Fruit fly (Drosophila melanogaster) whole organism, embryonic: Measurements from ENCODE around the gene CG31612.
A peak's percentile ranks its signal among the peaks of the same experiment; 100 is the strongest.

Experiments
- Abd-B ChIP-seq: fragments of 200-800 bp; sonication (Bioruptor generic); optimal IDR thresholded peaks from 2 replicates; lab custom pipeline; 2018; ENCODE audit warnings: missing biosample characterization, mild to moderate bottlenecking, missing genetic modification characterization, moderate library complexity
- CG11696 ChIP-seq: fragments of 200-800 bp; sonication (Bioruptor generic); IDR thresholded peaks from 2 replicates; pipeline ENCODE4 v1.3.6; 2022; ENCODE audit warnings: missing biosample characterization, missing genetic modification characterization
- CG12769 ChIP-seq: fragments of 200-800 bp; sonication (Bioruptor generic); optimal IDR thresholded peaks from 2 replicates; lab custom pipeline; 2019; ENCODE audit warnings: missing biosample characterization, mild to moderate bottlenecking, missing genetic modification characterization, moderate library complexity
- CG13894 ChIP-seq: fragments of 200-800 bp; sonication (Bioruptor generic); optimal IDR thresholded peaks from 3 replicates; lab custom pipeline; 2018; ENCODE audit warnings: missing biosample characterization, mild to moderate bottlenecking, missing genetic modification characterization, moderate library complexity
- CG17359 ChIP-seq: fragments of 200-800 bp; sonication (Bioruptor generic); optimal IDR thresholded peaks from 3 replicates; lab custom pipeline; 2018; ENCODE audit warnings: missing biosample characterization, mild to moderate bottlenecking, missing genetic modification characterization, moderate library complexity
- CG2199 ChIP-seq: fragments of 200-800 bp; sonication (Bioruptor generic); IDR thresholded peaks from 3 replicates; pipeline ENCODE4 v1.3.6; 2022; ENCODE audit warnings: missing biosample characterization, missing genetic modification characterization
- CG31224 ChIP-seq: fragments of 200-800 bp; sonication (Bioruptor generic); IDR thresholded peaks from 2 replicates; pipeline ENCODE4 v1.3.6; 2022; ENCODE audit warnings: missing biosample characterization, missing genetic modification characterization
- CG8290 ChIP-seq, 3 experiments: fragments of 200-800 bp; sonication (Bioruptor generic); optimal IDR thresholded peaks; 2 replicates each; lab custom pipeline; 2016 to 2019; ENCODE audit warnings: missing biosample characterization in 3 of 3, missing genetic modification characterization in 3 of 3, mild to moderate bottlenecking in 2 of 3, moderate library complexity in 1 of 3
- Dref ChIP-seq: fragments of 200-800 bp; sonication (Bioruptor generic); IDR thresholded peaks from 2 replicates; pipeline ENCODE4 v1.3.6; 2022; ENCODE audit warnings: missing biosample characterization, missing genetic modification characterization
- Eip74EF ChIP-seq, 2 experiments: fragments of 200-800 bp in 1 of 2; fragments of >200 bp in 1 of 2; sonication (Bioruptor generic) in 1 of 2; optimal IDR thresholded peaks; 2 replicates each; lab custom pipeline; 2017 to 2019; ENCODE audit warnings: missing biosample characterization in 2 of 2, missing genetic modification characterization in 2 of 2, mild to moderate bottlenecking in 1 of 2, moderate library complexity in 1 of 2
- Gug ChIP-seq: fragments of 200-800 bp; sonication (Bioruptor generic); IDR thresholded peaks from 4 replicates; pipeline ENCODE4 v1.3.6; 2022; ENCODE audit warnings: missing biosample characterization, missing genetic modification characterization
- Med ChIP-seq: fragments of 200-800 bp; sonication (Bioruptor generic); peaks from one replicate; lab custom pipeline; 2016; ENCODE audit warnings: missing biosample characterization, missing genetic modification characterization, mild to moderate bottlenecking, inconsistent platforms, moderate library complexity
- Myb ChIP-seq: fragments of 200-800 bp; sonication (Bioruptor generic); optimal IDR thresholded peaks from 2 replicates; lab custom pipeline; 2016; ENCODE audit warnings: missing biosample characterization, missing genetic modification characterization
- Nf-YB ChIP-seq: fragments of 200-800 bp; sonication (Bioruptor generic); optimal IDR thresholded peaks from 3 replicates; lab custom pipeline; 2019; ENCODE audit warnings: missing biosample characterization, mild to moderate bottlenecking, missing genetic modification characterization, moderate library complexity
- Sry-δ ChIP-seq: fragments of 200-800 bp; sonication (Bioruptor generic); optimal IDR thresholded peaks from 2 replicates; lab custom pipeline; 2016; ENCODE audit warnings: missing biosample characterization, missing genetic modification characterization
- Stat92E ChIP-seq, 3 experiments: fragments of >200 bp in 2 of 3; fragments of 200-800 bp in 1 of 3; sonication (Bioruptor generic) in 1 of 3; optimal IDR thresholded peaks; 2 replicates each; lab custom pipeline; 2017 to 2019; ENCODE audit warnings: missing biosample characterization in 3 of 3, missing genetic modification characterization in 3 of 3, mild to moderate bottlenecking in 1 of 3, moderate library complexity in 1 of 3
- Trl ChIP-seq, 3 experiments: fragments of >200 bp in 2 of 3; fragments of 200-800 bp in 1 of 3; sonication (Bioruptor generic) in 1 of 3; optimal IDR thresholded peaks; 2 replicates in 1 of 3; 3 replicates in 2 of 3; lab custom pipeline; 2016 to 2017; ENCODE audit warnings: missing biosample characterization in 1 of 3, missing genetic modification characterization in 1 of 3
- abd-A ChIP-seq: fragments of 200-800 bp; sonication (Bioruptor generic); optimal IDR thresholded peaks from 3 replicates; lab custom pipeline; 2019; ENCODE audit warnings: missing biosample characterization, mild to moderate bottlenecking, missing genetic modification characterization, moderate library complexity
- bowl ChIP-seq: fragments of 200-800 bp; sonication (Bioruptor generic); IDR thresholded peaks from 2 replicates; pipeline ENCODE4 v1.3.6; 2022; ENCODE audit warnings: missing biosample characterization, missing genetic modification characterization
- cad ChIP-seq: fragments of >200 bp; optimal IDR thresholded peaks from 2 replicates; lab custom pipeline; 2017; ENCODE audit warnings: missing biosample characterization, missing genetic modification characterization
- chinmo ChIP-seq: fragments of 200-800 bp; sonication (Bioruptor generic); IDR thresholded peaks from 4 replicates; pipeline ENCODE4 v1.3.6; 2022; ENCODE audit warnings: missing biosample characterization, missing genetic modification characterization; ENCODE audit not compliant: partially characterized antibody
- grn ChIP-seq: fragments of 200-800 bp; sonication (Bioruptor generic); optimal IDR thresholded peaks from 3 replicates; lab custom pipeline; 2017; ENCODE audit warnings: missing biosample characterization, missing genetic modification characterization
- insv ChIP-seq, 2 experiments: fragments of 200-800 bp; sonication (Bioruptor generic); optimal IDR thresholded peaks; 3 replicates each; lab custom pipeline; 2016 to 2018; ENCODE audit warnings: missing biosample characterization in 2 of 2, missing genetic modification characterization in 2 of 2
- lov ChIP-seq, 2 experiments: fragments of 200-800 bp in 1 of 2; fragments of >200 bp in 1 of 2; sonication (Bioruptor generic) in 1 of 2; IDR thresholded peaks in 1 of 2; optimal IDR thresholded peaks in 1 of 2; 2 replicates in 1 of 2; 3 replicates in 1 of 2; pipeline versions ENCODE4 v1.3.6 to Lab custom; 2017 to 2022; ENCODE audit warnings: missing biosample characterization in 1 of 2, missing genetic modification characterization in 1 of 2
- pros ChIP-seq: fragments of 200-800 bp; sonication (Bioruptor generic); optimal IDR thresholded peaks from 3 replicates; lab custom pipeline; 2019; ENCODE audit warnings: missing biosample characterization, mild to moderate bottlenecking, missing genetic modification characterization, moderate library complexity
- pum ChIP-seq: fragments of 200-800 bp; sonication (Bioruptor generic); optimal IDR thresholded peaks from 2 replicates; lab custom pipeline; 2016; ENCODE audit warnings: missing biosample characterization, missing genetic modification characterization
- sd ChIP-seq: fragments of 200-800 bp; sonication (Bioruptor generic); optimal IDR thresholded peaks from 3 replicates; lab custom pipeline; 2018; ENCODE audit warnings: missing biosample characterization, mild to moderate bottlenecking, missing genetic modification characterization, moderate library complexity
- sqz ChIP-seq: fragments of 200-800 bp; sonication (Bioruptor generic); optimal IDR thresholded peaks from 3 replicates; lab custom pipeline; 2018; ENCODE audit warnings: missing biosample characterization, mild to moderate bottlenecking, missing genetic modification characterization
- stc ChIP-seq: fragments of 200-800 bp; sonication (Bioruptor generic); IDR thresholded peaks from 2 replicates; pipeline ENCODE4 v1.3.6; 2022; ENCODE audit warnings: missing biosample characterization, missing genetic modification characterization
- tap ChIP-seq: fragments of 200-800 bp; optimal IDR thresholded peaks from 3 replicates; lab custom pipeline; 2019; ENCODE audit warnings: missing biosample characterization, mild to moderate bottlenecking, missing genetic modification characterization, moderate library complexity
- twi ChIP-seq: fragments of 200-800 bp; optimal IDR thresholded peaks from 2 replicates; lab custom pipeline; 2019; ENCODE audit warnings: missing biosample characterization, mild to moderate bottlenecking, missing genetic modification characterization, moderate library complexity
- unc-4 ChIP-seq: fragments of 200-800 bp; sonication (Bioruptor generic); IDR thresholded peaks from 2 replicates; pipeline ENCODE4 v1.3.6; 2022; ENCODE audit warnings: missing biosample characterization, missing genetic modification characterization; ENCODE audit not compliant: partially characterized antibody
- vvl ChIP-seq: fragments of 200-800 bp; sonication (Bioruptor generic); IDR thresholded peaks from 2 replicates; pipeline ENCODE4 v1.3.6; 2022; ENCODE audit warnings: missing biosample characterization, missing genetic modification characterization
- wdn ChIP-seq: fragments of 200-800 bp; sonication (Bioruptor generic); IDR thresholded peaks from 2 replicates; pipeline ENCODE4 v1.3.6; 2022; ENCODE audit warnings: missing biosample characterization, missing genetic modification characterization
- z ChIP-seq: fragments of 200-800 bp; sonication (Bioruptor generic); IDR thresholded peaks from 3 replicates; pipeline ENCODE4 v1.3.6; 2022; ENCODE audit warnings: missing biosample characterization, missing genetic modification characterization
- zfh1 ChIP-seq: fragments of 200-800 bp; sonication (Bioruptor generic); IDR thresholded peaks from 3 replicates; pipeline ENCODE4 v1.3.6; 2022; ENCODE audit warnings: missing biosample characterization, missing genetic modification characterization

Gene CG31612

dm6 chr2L:21795342-21795874 is at the start of gene CG31612:
Gene CG31612, minus strand, starts transcription at chr2L:21795447.
- TF ChIP-seq Gug (peak; percentile 1; the same call in 2 of the 4 replicates), pum (no peak), cad (GFP tag; lab: Kevin White, UChicago) (peak; percentile 15), Sry-δ (GFP tag; lab: Kevin White, UChicago) (no peak), grn (GFP tag; lab: Kevin White, UChicago) (peak; percentile 38), CG2199 (GFP tag; lab: Robert Waterston, UW) (peak; percentile 8; the same call in 2 of the 3 replicates), CG13894 (peak; percentile 57), CG17359 (tag; lab: Kevin White, UChicago) (no peak), sqz (GFP tag; lab: Kevin White, UChicago) (peak; percentile 71), stc (GFP tag; lab: Robert Waterston, UW) (no peak), CG8290 (GFP tag; optimal IDR thresholded peaks at IDR 0.05; lab: Kevin White, UChicago) (no peak), CG8290 (tag; optimal IDR thresholded peaks at IDR 0.05; lab: Kevin White, UChicago) (peak in 1 of 2 experiments; percentile 12), Trl (optimal IDR thresholded peaks at IDR 0.05; lab: Kevin White, UChicago) (peak in 1 of 2 experiments; percentile 40), Trl (GFP tag; optimal IDR thresholded peaks at IDR 0.05; lab: Kevin White, UChicago) (no peak), CG11696 (GFP tag; lab: Robert Waterston, UW) (peak; percentile 84), chinmo (GFP tag; lab: Robert Waterston, UW) (0 out of 4 replicates have a peak, but pooled peaks have one; percentile 24), z (GFP tag; lab: Robert Waterston, UW) (peak; percentile 96), bowl (GFP tag; lab: Robert Waterston, UW) (no peak)

DNA sequence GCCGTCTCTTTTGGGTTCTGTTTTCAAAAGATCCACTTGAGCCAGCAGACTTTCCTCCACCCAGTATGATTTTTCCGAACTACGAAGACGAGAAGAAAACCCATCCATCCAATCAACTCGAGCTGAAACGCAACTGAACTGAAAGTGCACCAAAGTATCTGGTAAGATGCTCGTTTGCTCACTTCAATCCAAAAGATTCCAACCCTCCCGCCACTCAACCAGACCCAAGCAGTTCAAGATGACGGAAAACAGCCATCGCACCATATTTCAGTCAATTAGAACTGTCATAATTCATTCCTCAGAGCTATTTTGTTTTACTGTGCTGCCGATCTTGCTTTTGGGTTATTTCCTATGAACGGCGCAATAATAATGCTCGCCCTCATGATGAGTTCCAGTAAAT is 48.5 kb upstream of the CG31612 start:
- TF ChIP-seq Dref (no peak), Myb (GFP tag; lab: Kevin White, UChicago) (no peak), tap (tag; lab: Kevin White, UChicago) (no peak), twi (tag; lab: Kevin White, UChicago) (peak; percentile 60), pros (peak; percentile 94), Stat92E (GFP tag; optimal IDR thresholded peaks at IDR 0.05; lab: Kevin White, UChicago) (peak in 1 of 3 experiments; percentile 43), CG2199 (GFP tag; lab: Robert Waterston, UW) (peak; percentile 94), insv (GFP tag; optimal IDR thresholded peaks at IDR 0.05; lab: Kevin White, UChicago) (peak in 1 of 2 experiments; percentile 15), Nf-YB (peak; percentile 76), zfh1 (GFP tag; lab: Robert Waterston, UW) (no peak)

DNA sequence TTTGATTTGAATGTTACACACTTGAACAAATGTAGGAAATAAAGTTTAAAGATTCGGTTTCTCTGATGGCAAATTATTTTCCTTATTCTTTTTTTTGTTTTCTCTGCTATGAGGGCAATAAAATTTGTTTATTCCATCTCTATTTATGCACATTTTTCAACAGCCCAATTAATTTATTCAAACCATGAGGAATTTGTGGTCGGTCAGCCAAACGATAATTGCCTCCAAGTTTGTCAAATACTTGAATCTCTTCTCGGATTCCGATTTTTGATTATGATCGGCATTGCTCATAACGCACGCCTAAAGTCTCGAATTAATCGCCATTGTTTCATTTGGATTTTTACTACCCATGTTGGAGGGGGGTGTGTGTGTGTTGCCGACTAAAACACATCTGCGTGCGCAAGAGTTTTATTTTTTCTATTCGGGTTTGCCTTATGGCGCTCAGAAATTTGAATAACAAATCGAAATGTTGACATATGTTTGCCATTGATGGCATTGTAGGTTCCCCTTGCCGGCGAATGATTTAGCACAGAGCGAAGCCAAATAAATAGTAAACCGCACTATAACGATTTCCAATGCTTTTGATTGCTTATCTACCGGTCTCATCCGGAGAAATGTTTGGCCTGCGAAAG is 37.1 kb upstream of the CG31612 start:
- TF ChIP-seq wdn (GFP tag; lab: Robert Waterston, UW) (no peak), CG2199 (GFP tag; lab: Robert Waterston, UW) (peak; percentile 33; the same call in 1 of the 3 replicates), twi (tag; lab: Kevin White, UChicago) (peak; percentile 78), Eip74EF (GFP tag; optimal IDR thresholded peaks at IDR 0.05; lab: Kevin White, UChicago) (peak in 1 of 2 experiments; percentile 52), vvl (GFP tag; lab: Robert Waterston, UW) (peak; percentile 56; the same call in 1 of the 2 replicates), lov (optimal IDR thresholded peaks at IDR 0.05; lab: Kevin White, UChicago) (no peak), lov (GFP tag; IDR thresholded peaks at IDR 0.05; lab: Robert Waterston, UW) (no peak), unc-4 (GFP tag; lab: Robert Waterston, UW) (no peak), CG13894 (peak; percentile 18), CG12769 (tag; lab: Kevin White, UChicago) (peak; percentile 40), abd-A (peak; percentile 89), sd (tag; lab: Kevin White, UChicago) (peak; percentile 91), Med (GFP tag; lab: Kevin White, UChicago) (peak; percentile 39), Abd-B (GFP tag; lab: Kevin White, UChicago) (peak; percentile 8), chinmo (GFP tag; lab: Robert Waterston, UW) (peak; percentile 78; the same call in 2 of the 4 replicates), CG31224 (peak; percentile 46; the same call in 1 of the 2 replicates)
